Worm (Caenorhabditis elegans) whole organism, L4 larva: ENCODE data around the gene str-205.

Experiments used
- F37D6.2 ChIP-seq: sonication (generic microtip); optimal IDR thresholded peaks from 2 replicates; lab custom pipeline; 2016; ENCODE audit warnings: mild to moderate bottlenecking, missing genetic modification characterization, missing compliant biosample characterization
- F49E8.2 ChIP-seq: sonication (generic microtip); optimal IDR thresholded peaks from 2 replicates; lab custom pipeline; 2016; ENCODE audit warnings: missing compliant biosample characterization, mild to moderate bottlenecking, missing genetic modification characterization, borderline replicate concordance
- T26A8.4 ChIP-seq: fragments of 200-800 bp; sonication (Bioruptor generic); IDR thresholded peaks from 2 replicates; pipeline ENCODE4 v1.3.6; 2022; ENCODE audit warnings: missing genetic modification characterization, missing compliant biosample characterization
- Y105C5A.15 ChIP-seq: fragments of 200-800 bp; sonication (Bioruptor generic); IDR thresholded peaks from 2 replicates; pipeline ENCODE4 v1.3.6; 2022; ENCODE audit warnings: missing genetic modification characterization, missing compliant biosample characterization
- Y48G9A.11 ChIP-seq: fragments of 200-800 bp; sonication (Bioruptor generic); IDR thresholded peaks from 2 replicates; pipeline ENCODE4 v1.3.6; 2022; ENCODE audit warnings: missing genetic modification reagents, missing genetic modification characterization, missing compliant biosample characterization
- ceh-82 ChIP-seq: sonication (generic microtip); optimal IDR thresholded peaks from 2 replicates; lab custom pipeline; 2017; ENCODE audit warnings: missing biosample characterization, missing genetic modification characterization
- ctbp-1 ChIP-seq: fragments of 200-800 bp; sonication (Bioruptor generic); IDR thresholded peaks from 2 replicates; pipeline ENCODE4 v1.3.6; 2022; ENCODE audit warnings: missing genetic modification reagents, missing genetic modification characterization, missing compliant biosample characterization
- dmd-8 ChIP-seq: fragments of 200-800 bp; sonication (Bioruptor generic); IDR thresholded peaks from 2 replicates; pipeline ENCODE4 v1.3.6; 2022; ENCODE audit warnings: missing genetic modification characterization, missing compliant biosample characterization
- egl-27 ChIP-seq: sonication (generic microtip); optimal IDR thresholded peaks from 3 replicates; lab custom pipeline; 2017; ENCODE audit warnings: missing biosample characterization, missing genetic modification reagents, missing genetic modification characterization
- hmg-1.1 ChIP-seq: fragments of 200-800 bp; sonication (Bioruptor generic); IDR thresholded peaks from 2 replicates; pipeline ENCODE4 v1.3.6; 2022; ENCODE audit warnings: missing genetic modification reagents, missing genetic modification characterization, missing compliant biosample characterization
- lin-13 ChIP-seq: fragments of 150-350 bp; optimal IDR thresholded peaks from 2 replicates; lab custom pipeline; 2014; ENCODE audit warnings: missing biosample characterization, missing genetic modification reagents, missing genetic modification characterization
- lin-29 ChIP-seq: fragments of 200-800 bp; sonication (Bioruptor generic); IDR thresholded peaks from 2 replicates; pipeline ENCODE4 v1.3.6; 2022; ENCODE audit warnings: missing genetic modification reagents, missing genetic modification characterization, missing compliant biosample characterization
- lin-38 ChIP-seq: fragments of 200-800 bp; sonication (Bioruptor generic); IDR thresholded peaks from 2 replicates; pipeline ENCODE4 v1.3.6; 2022; ENCODE audit warnings: missing genetic modification reagents, missing genetic modification characterization, missing compliant biosample characterization
- mes-2 ChIP-seq: sonication (generic microtip); optimal IDR thresholded peaks from 2 replicates; lab custom pipeline; 2016; ENCODE audit warnings: missing genotype, mild to moderate bottlenecking, missing genetic modification characterization, missing compliant biosample characterization; ENCODE audit not compliant: poor library complexity, severe bottlenecking
- mxl-3 ChIP-seq: fragments of 200-800 bp; sonication (Bioruptor generic); optimal IDR thresholded peaks from 2 replicates; lab custom pipeline; 2018; ENCODE audit warnings: mild to moderate bottlenecking, missing genetic modification characterization, missing compliant biosample characterization
- nhr-10 ChIP-seq: fragments of 150-350 bp; optimal IDR thresholded peaks from 2 replicates; lab custom pipeline; 2014; ENCODE audit warnings: missing biosample characterization, missing genetic modification characterization
- nhr-11 ChIP-seq: fragments of 150-350 bp; optimal IDR thresholded peaks from 2 replicates; lab custom pipeline; 2014; ENCODE audit warnings: missing biosample characterization, missing genetic modification characterization
- nhr-77 ChIP-seq: fragments of 150-350 bp; optimal IDR thresholded peaks from 2 replicates; lab custom pipeline; 2014; ENCODE audit warnings: missing biosample characterization, missing genetic modification characterization
- pqm-1 ChIP-seq: sonication (generic microtip); optimal IDR thresholded peaks from 2 replicates; lab custom pipeline; 2017; ENCODE audit warnings: missing biosample characterization, missing genetic modification characterization
- saeg-2 ChIP-seq: fragments of 200-800 bp; sonication (Bioruptor generic); IDR thresholded peaks from 2 replicates; pipeline ENCODE4 v1.3.6; 2022; ENCODE audit warnings: missing genetic modification reagents, missing genetic modification characterization, missing compliant biosample characterization
- skn-1 ChIP-seq: fragments of 150-350 bp; optimal IDR thresholded peaks from 2 replicates; lab custom pipeline; 2014; ENCODE audit warnings: missing biosample characterization, missing genetic modification characterization
- snpc-1.2 ChIP-seq: fragments of 200-800 bp; sonication (Bioruptor generic); IDR thresholded peaks from 2 replicates; pipeline ENCODE4 v1.3.6; 2022; ENCODE audit warnings: missing genetic modification reagents, missing genetic modification characterization, missing compliant biosample characterization
- tra-1 ChIP-seq: fragments of 200-800 bp; sonication (Bioruptor generic); IDR thresholded peaks from 2 replicates; pipeline ENCODE4 v1.3.6; 2022; ENCODE audit warnings: missing genetic modification reagents, missing genetic modification characterization, missing compliant biosample characterization
- unc-130 ChIP-seq: sonication (generic microtip); optimal IDR thresholded peaks from 2 replicates; lab custom pipeline; 2016; ENCODE audit warnings: missing genetic modification reagents, missing genetic modification characterization, missing compliant biosample characterization
- unc-62 ChIP-seq, 3 experiments: fragments of 150-350 bp in 1 of 3; sonication (generic microtip); optimal IDR thresholded peaks in 2 of 3; peaks in 1 of 3; 1 replicate in 1 of 3; 2 replicates in 2 of 3; lab custom pipeline; 2014 to 2017; ENCODE audit warnings: missing biosample characterization in 3 of 3, missing genetic modification characterization in 3 of 3, missing genetic modification reagents in 3 of 3, missing genotype in 1 of 3
- zip-11 ChIP-seq: fragments of 200-800 bp; sonication (Bioruptor generic); IDR thresholded peaks from 2 replicates; pipeline ENCODE4 v1.3.6; 2022; ENCODE audit warnings: missing genetic modification characterization, missing compliant biosample characterization
- zip-2 ChIP-seq: fragments of 150-350 bp; optimal IDR thresholded peaks from 2 replicates; lab custom pipeline; 2014; ENCODE audit warnings: missing biosample characterization, missing genetic modification characterization

Gene str-205

DNA sequence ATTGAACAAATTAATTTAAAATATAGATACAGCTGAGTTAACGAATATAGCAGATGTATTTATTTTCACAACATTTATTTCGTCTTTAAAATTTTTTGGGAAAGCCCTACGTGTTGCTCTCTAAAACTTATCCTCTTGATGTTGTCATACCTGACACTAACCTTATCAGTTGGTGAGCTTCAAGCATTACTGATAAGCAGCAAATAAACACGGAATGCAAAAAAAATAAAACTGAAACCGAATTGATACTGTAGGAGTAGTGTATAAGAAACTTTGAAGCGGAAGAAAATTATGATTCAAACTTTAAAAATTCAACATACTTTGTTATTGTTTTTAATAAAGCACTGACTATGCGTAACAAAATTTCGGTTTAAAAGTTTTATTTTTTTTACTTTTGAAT, 5.4 kb upstream of the str-205 start:
- TF ChIP-seq Y48G9A.11 (GFP tag; lab: Robert Waterston, UW) (no peak), T26A8.4 (no peak), pqm-1 (tag; lab: Kevin White, UChicago) (peak; percentile 68), saeg-2 (GFP tag; lab: Robert Waterston, UW) (no peak), F37D6.2 (tag; lab: Kevin White, UChicago) (no peak)

DNA sequence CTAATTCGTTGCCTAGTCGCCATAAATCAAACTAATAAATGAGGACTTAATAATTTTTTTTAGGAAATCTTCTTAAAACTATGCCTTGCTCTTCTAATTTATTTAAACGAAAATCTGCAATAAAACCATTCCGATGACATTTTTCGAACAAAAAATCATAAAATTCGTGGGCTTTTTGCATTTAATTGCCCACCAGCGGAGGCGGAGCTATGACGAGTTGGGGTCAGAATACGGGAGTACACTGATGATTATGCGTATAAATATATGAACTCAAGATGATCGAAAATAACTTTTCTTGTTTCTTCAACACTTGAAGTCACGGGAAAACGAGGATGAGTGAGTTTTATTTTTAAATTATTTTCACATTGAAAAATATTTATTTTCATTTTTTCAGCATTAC, 4.7 kb upstream of the str-205 start, which contains the start of gene catp-2:
Gene catp-2 (plus strand): TSS at position 301 of the 400 bp plus-strand sequence.
- no peak for TF ChIP-seq unc-130
- no peak for TF ChIP-seq dmd-8
- TF ChIP-seq, all 104 proteins: peak for 0

DNA sequence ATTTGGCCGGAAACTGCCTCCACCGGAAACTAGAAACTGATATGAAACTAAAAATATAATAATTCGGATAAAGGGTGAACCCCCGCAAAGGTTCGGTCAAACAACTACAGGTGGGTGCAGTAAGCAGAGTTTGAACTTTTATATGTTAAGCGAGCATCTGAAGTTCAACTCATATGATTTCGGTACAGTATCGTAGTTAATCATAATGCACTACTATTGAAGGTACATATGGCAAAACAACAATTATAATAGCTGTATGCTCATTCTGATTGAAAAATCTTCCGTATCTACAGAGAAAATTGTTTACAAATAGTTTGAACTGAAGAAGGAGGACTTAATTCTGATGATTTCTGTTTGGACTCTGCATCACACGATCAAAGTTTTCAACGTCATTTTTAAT, 3.5 kb upstream of the str-205 start:
- no peak for TF ChIP-seq F37D6.2 (tag; lab: Kevin White, UChicago)
- TF ChIP-seq nhr-10 (tag; lab: Kevin White, UChicago), result no peak
- peak in 1 of 2 experiments; percentile 98 for TF ChIP-seq unc-62 (GFP tag; optimal IDR thresholded peaks at IDR 0.05 in 1 of 2; lab: Kevin White, UChicago)
- TF ChIP-seq unc-62 (tag; optimal IDR thresholded peaks at IDR 0.05; lab: Kevin White, UChicago), result no peak
- TF ChIP-seq zip-2 (tag; lab: Kevin White, UChicago), result no peak
- no peak for TF ChIP-seq nhr-77 (tag; lab: Kevin White, UChicago)
- no peak for TF ChIP-seq dmd-8

DNA sequence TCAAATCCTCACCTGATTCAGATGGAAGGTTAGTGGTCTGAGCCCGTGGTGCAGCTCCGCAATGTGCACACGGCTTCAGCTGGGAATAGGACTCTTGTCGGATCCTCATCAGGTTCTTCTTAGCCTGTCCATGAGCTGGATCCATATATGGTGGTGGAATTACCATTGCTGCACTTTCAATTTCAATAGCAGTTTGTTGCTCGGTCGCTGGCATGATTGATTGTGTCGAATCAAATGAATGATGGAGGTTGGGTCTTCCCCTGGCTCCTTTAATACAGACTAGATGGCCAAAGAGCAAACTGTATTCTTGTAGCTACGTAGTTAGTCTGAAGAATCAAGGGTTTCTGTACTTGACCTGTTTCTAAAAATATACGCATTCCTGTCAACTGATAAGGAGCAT, 3.1 kb upstream of the str-205 start, which contains the start of gene C02E7.10:
Gene C02E7.10 (minus strand): TSS at position 232 of the 400 bp plus-strand sequence.
- TF ChIP-seq snpc-1.2, result no peak
- TF ChIP-seq unc-62 (GFP tag; optimal IDR thresholded peaks at IDR 0.05 in 1 of 2; lab: Kevin White, UChicago), result peak in 1 of 2 experiments; percentile 90
- TF ChIP-seq unc-62 (tag; optimal IDR thresholded peaks at IDR 0.05; lab: Kevin White, UChicago), result no peak

DNA sequence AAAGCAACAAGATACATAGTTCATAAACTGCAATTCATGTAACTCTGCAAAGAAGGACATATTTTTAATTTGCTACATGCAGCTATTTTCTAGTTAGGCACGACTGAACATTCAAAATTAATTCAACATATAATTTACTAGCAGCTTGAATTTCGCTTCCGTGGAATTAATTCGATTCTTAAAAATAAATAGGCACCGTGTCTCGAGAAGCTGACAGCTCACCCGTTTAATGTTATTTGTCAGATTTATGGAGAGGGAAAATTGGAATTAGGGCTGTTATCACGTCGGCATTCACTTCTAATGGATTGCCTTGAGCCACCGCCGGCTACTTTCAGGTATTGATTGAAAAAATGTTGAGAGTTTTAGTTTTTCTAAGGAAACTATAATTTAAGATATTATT, 3.4 kb downstream of the str-205 start, which contains the start of gene srh-21:
Gene srh-21 (plus strand): TSS at position 301 of the 400 bp plus-strand sequence.
- TF ChIP-seq ctbp-1 (GFP tag; lab: Robert Waterston, UW) (no peak), lin-38 (GFP tag; lab: Robert Waterston, UW) (no peak), F49E8.2 (no peak), zip-2 (tag; lab: Kevin White, UChicago) (no peak), skn-1 (tag; lab: Kevin White, UChicago) (no peak), mxl-3 (GFP tag; lab: Kevin White, UChicago) (no peak), T26A8.4 (no peak), unc-62 (GFP tag; optimal IDR thresholded peaks at IDR 0.05 in 1 of 2; lab: Kevin White, UChicago) (peak in 1 of 2 experiments; percentile 65), unc-62 (tag; optimal IDR thresholded peaks at IDR 0.05; lab: Kevin White, UChicago) (no peak)

DNA sequence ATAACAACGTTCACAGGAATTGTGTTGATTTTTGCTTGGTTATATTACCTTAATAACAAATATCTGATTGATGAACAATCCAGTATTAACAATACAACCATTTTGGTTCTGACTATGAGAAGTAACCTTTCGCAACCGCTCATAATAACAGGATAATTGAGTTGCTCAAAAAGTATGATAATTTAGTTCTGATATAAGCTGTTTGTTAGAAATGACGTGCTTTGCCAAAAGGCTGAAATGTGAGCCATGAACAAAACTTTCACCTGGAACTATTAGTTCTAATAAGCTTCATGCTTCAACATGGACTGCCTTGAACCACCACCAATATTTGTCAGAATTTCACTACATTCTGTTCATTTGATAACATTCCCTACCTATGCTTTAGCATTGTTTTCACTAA, 5.1 kb downstream of the str-205 start, which contains the start of gene srh-20:
Gene srh-20 (plus strand): TSS at position 301 of the 400 bp plus-strand sequence.
- no peak for TF ChIP-seq Y105C5A.15 (GFP tag; lab: Robert Waterston, UW)
- TF ChIP-seq hmg-1.1 (GFP tag; lab: Robert Waterston, UW), result no peak
- no peak for TF ChIP-seq nhr-77 (tag; lab: Kevin White, UChicago)
- TF ChIP-seq zip-11 (GFP tag; lab: Robert Waterston, UW), result no peak
- no peak for TF ChIP-seq ceh-82

DNA sequence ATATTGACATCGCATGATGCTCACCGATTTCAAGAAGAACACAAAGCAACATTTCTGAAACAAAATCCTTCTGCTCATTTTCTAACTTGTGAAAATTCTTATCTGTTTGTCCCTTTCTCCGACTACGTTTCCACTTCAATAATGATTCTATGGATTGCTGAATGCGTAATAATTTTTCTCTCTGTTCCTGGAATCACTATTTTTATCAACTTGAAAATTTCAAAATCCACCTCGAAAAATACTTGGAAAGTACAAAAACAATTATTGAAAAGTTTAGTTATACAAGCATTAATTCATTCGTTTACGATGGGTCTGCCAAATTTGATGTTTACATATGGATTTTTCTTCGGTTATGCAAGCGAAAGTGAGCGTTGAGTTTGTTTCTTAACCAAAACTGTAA, 7.7 kb downstream of the str-205 start, which contains the start of gene srh-22:
Gene srh-22 (plus strand): TSS at position 301 of the 400 bp plus-strand sequence.
- no peak for TF ChIP-seq mes-2 (tag; lab: Kevin White, UChicago)
- no peak for TF ChIP-seq egl-27 (tag; lab: Kevin White, UChicago)
- no peak for TF ChIP-seq lin-13 (GFP tag; lab: Kevin White, UChicago)
- TF ChIP-seq zip-11 (GFP tag; lab: Robert Waterston, UW), result no peak
- TF ChIP-seq pqm-1 (tag; lab: Kevin White, UChicago), result no peak
- no peak for TF ChIP-seq tra-1 (GFP tag; lab: Robert Waterston, UW)
- no peak for TF ChIP-seq lin-29
- TF ChIP-seq nhr-11 (tag; lab: Kevin White, UChicago), result no peak
- TF ChIP-seq F49E8.2, result no peak
- TF ChIP-seq nhr-10 (tag; lab: Kevin White, UChicago), result no peak
